Worm (Caenorhabditis elegans): ENCODE data around the gene rpn-5.

DNA sequence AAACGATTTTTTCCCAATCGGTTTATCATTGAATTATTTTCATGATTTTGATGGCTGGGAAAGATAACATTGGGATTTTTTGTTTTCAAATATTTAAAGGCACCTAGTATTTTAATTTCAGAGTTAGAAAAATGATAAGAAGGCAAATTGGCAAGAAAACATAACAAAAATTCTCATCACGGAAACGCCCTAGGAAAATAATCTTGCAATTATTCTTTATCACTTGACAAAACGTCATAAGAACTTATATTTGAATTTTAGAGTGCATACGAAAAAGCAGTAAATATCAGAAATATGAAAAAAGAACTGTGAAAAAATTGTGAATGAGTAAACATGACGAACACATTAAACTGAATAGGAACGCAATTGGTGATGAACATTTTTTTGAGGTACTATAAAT is 40.9 kb downstream of the rpn-5 start:
- TF ChIP-seq zag-1 (tag; optimal IDR thresholded peaks at IDR 0.05): no peak
- TF ChIP-seq ceh-82 (tag; optimal IDR thresholded peaks at IDR 0.05): no peak
- TF ChIP-seq sma-3 (GFP tag; optimal IDR thresholded peaks at IDR 0.05): no peak
- no peak for TF ChIP-seq unc-39 (tag; optimal IDR thresholded peaks at IDR 0.05)
- no peak for TF ChIP-seq nhr-11 (tag; optimal IDR thresholded peaks at IDR 0.05)
- no peak for TF ChIP-seq ama-1 (optimal IDR thresholded peaks at IDR 0.05)
- TF ChIP-seq elt-3 (tag; optimal IDR thresholded peaks at IDR 0.05): no peak
- no peak for TF ChIP-seq snpc-4 (tag; optimal IDR thresholded peaks at IDR 0.05)
- TF ChIP-seq aly-2 (tag; optimal IDR thresholded peaks at IDR 0.05): no peak
- no peak for TF ChIP-seq skn-1 (tag; optimal IDR thresholded peaks at IDR 0.05)

Measured in whole organism, L2 larva.